Worm (Caenorhabditis elegans): ENCODE results near the gene Y57G7A.11.

Y57G7A.11 gene

DNA sequence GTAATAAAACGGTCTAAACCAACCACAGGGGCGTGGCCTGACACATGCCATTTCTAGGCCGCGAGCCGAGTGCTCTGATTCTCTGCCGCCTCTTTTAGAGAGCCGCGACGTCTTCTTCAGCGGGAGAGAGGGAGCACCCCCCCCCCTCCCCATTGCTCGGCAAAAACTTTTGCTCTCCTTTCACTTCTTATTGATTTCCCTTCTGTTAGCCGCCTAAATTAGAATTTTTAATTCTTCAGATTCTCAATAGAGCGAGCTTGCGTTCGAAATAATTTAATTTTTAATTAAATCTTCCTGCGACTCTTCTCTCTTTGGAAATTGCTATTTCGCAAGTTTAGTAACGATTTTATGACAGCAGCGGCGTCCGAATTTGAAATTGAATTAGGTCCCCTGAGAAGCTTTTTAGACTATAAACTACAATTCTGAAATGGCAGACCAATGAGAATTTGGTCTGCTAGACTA is 46.5 kb upstream of the Y57G7A.11 start (continued):
- TF ChIP-seq pbrm-1 (GFP tag; IDR thresholded peaks at IDR 0.05) (no peak), attf-5 (GFP tag; optimal IDR thresholded peaks at IDR 0.05) (peak; percentile 83), ceh-79 (tag; optimal IDR thresholded peaks at IDR 0.05) (peak; percentile 61), ceh-27 (GFP tag; optimal IDR thresholded peaks at IDR 0.05) (peak; percentile 25), mel-28 (tag; optimal IDR thresholded peaks at IDR 0.05; ENCODE audit: borderline replicate concordance) (no peak), egl-44 (GFP tag; IDR thresholded peaks at IDR 0.05) (no peak), T26A5.8 (tag; optimal IDR thresholded peaks at IDR 0.05) (peak; percentile 64), fkh-3 (tag; optimal IDR thresholded peaks at IDR 0.05) (peak; percentile 47), F10E7.11 (tag; optimal IDR thresholded peaks at IDR 0.05) (peak; percentile 78), Y95B8A.8 (GFP tag; IDR thresholded peaks at IDR 0.05) (no peak), cebp-1 (GFP tag; IDR thresholded peaks at IDR 0.05) (no peak), cebp-1 (tag; optimal IDR thresholded peaks at IDR 0.05) (peak; percentile 74), K12H6.12 (tag; optimal IDR thresholded peaks at IDR 0.05) (peak; percentile 56), atf-7 (tag; optimal IDR thresholded peaks at IDR 0.05) (peak; percentile 34), D2030.7 (GFP tag; IDR thresholded peaks at IDR 0.05) (peak; percentile 14; the same call in 1 of the 2 replicates), hsf-1 (GFP tag; IDR thresholded peaks at IDR 0.05) (0 out of 2 replicates have a peak, but pooled peaks have one; percentile 68), chd-7 (tag; optimal IDR thresholded peaks at IDR 0.05) (peak; percentile 43), madf-3 (GFP tag; IDR thresholded peaks at IDR 0.05) (0 out of 2 replicates have a peak, but pooled peaks have one; percentile 60), dox-1 (GFP tag; IDR thresholded peaks at IDR 0.05) (0 out of 2 replicates have a peak, but pooled peaks have one; percentile 40)

DNA sequence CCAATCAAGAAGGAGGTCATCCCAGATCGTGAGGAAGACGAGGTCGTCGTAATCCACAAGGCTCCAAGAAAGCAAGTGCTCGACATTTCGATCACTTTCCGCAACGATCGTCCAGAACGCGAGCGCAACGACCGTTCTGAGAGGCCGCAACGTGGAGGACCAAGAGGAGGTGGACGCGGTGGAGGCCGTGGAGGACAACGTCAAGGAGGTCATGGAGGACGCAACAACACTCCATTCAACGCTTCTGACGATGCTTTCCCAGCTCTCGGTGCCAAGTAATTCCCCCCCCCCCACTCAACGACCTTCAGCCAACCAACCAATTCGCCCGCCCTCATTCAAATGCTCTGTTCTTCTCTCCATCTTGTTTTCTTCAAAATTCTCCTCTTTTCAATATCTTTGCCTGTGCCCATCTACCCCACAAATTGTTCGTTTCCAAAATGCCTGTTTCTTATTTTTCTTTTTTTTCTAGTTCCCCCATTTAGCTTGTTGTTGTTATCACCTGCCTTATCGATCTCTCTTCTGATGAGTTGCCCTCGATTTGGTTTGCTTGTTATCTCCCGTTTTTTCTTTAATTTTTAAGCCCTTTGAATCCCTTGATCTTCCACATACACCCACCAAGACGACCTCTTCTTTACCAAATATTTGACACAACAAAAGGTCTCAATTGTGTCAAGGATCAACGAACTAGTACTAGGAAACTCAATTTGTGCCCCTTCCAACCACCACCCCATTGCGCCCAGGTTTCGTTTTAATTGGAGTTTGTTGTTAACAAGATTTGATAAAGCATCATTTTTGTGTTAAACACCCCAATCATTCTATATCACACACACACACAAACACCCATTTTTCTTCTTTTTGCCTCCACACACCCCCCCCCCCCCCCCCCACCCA is 45.9 kb upstream of the Y57G7A.11 start:
- TF ChIP-seq Y67H2A.10 (GFP tag; conservative IDR thresholded peaks at IDR 0.05) (no peak), dpl-1 (GFP tag; optimal IDR thresholded peaks at IDR 0.05) (no peak), madf-8 (GFP tag; conservative IDR thresholded peaks at IDR 0.05) (no peak), B0336.3 (GFP tag; IDR thresholded peaks at IDR 0.05) (no peak), pha-4 (tag; optimal IDR thresholded peaks at IDR 0.05) (no peak), F52B5.7 (tag; optimal IDR thresholded peaks at IDR 0.05) (no peak), nfya-1 (tag; optimal IDR thresholded peaks at IDR 0.05; ENCODE audit: borderline replicate concordance, insufficient read depth) (no peak), lin-35 (GFP tag; optimal IDR thresholded peaks at IDR 0.05) (no peak), akir-1 (GFP tag; optimal IDR thresholded peaks at IDR 0.05) (no peak), madf-6 (GFP tag; IDR thresholded peaks at IDR 0.05) (no peak; the same call in 1 of the 2 replicates), T07F8.4 (tag; optimal IDR thresholded peaks at IDR 0.05) (no peak), xnd-1 (tag; optimal IDR thresholded peaks at IDR 0.05) (no peak), rcor-1 (GFP tag; IDR thresholded peaks at IDR 0.05) (0 out of 2 replicates have a peak, but pooled peaks have one; percentile 11), ztf-22 (GFP tag; optimal IDR thresholded peaks at IDR 0.05) (no peak), F23B12.7 (tag; optimal IDR thresholded peaks at IDR 0.05; ENCODE audit: insufficient read depth) (no peak), bed-1 (GFP tag; IDR thresholded peaks at IDR 0.05) (no peak), hsf-1 (GFP tag; IDR thresholded peaks at IDR 0.05) (peak; percentile 28; the same call in 1 of the 2 replicates), lsl-1 (GFP tag; optimal IDR thresholded peaks at IDR 0.05) (peak; percentile 24), mxl-1 (tag; optimal IDR thresholded peaks at IDR 0.05) (no peak), snpc-4 (GFP tag; optimal IDR thresholded peaks at IDR 0.05) (no peak), snpc-4 (tag; optimal IDR thresholded peaks at IDR 0.05) (no peak), snpc-3.4 (tag; optimal IDR thresholded peaks at IDR 0.05) (peak; percentile 52), ceh-100 (GFP tag; IDR thresholded peaks at IDR 0.05) (peak; percentile 24; the same call in 1 of the 2 replicates), tbp1 (GFP tag; optimal IDR thresholded peaks at IDR 0.05) (no peak), snpc-1.1 (tag; optimal IDR thresholded peaks at IDR 0.05; ENCODE audit: insufficient read depth) (no peak), sdz-38 (tag; optimal IDR thresholded peaks at IDR 0.05) (no peak), B0019.2 (GFP tag; conservative IDR thresholded peaks at IDR 0.05) (no peak), ekl-4 (GFP tag; IDR thresholded peaks at IDR 0.05) (peak; percentile 10; the same call in 1 of the 2 replicates)

Measured in whole organism, young adult.